Worm (Caenorhabditis elegans): ENCODE results near the gene ZK856.4.

- TF ChIP-seq F37B4.10 (GFP tag; IDR thresholded peaks at IDR 0.05): no peak
- no peak for TF ChIP-seq ccch-3 (GFP tag; optimal IDR thresholded peaks at IDR 0.05)
- no peak for TF ChIP-seq hmg-1.2 (GFP tag; IDR thresholded peaks at IDR 0.05)
- TF ChIP-seq ama-1 (optimal IDR thresholded peaks at IDR 0.05): no peak
- no peak for TF ChIP-seq ama-1 (GFP tag; optimal IDR thresholded peaks at IDR 0.05)
- no peak for TF ChIP-seq F55B11.4 (tag; optimal IDR thresholded peaks at IDR 0.05; ENCODE audit: borderline replicate concordance, insufficient read depth)
- no peak for TF ChIP-seq B0261.1 (tag; optimal IDR thresholded peaks at IDR 0.05)
These were observed 38.9 kb downstream of the ZK856.4 start, which contains the start of gene C12D8.20 for ce11 chrV:10222007-10222406.
